Worm (Caenorhabditis elegans) whole organism, young adult: ENCODE results near the gene F26H11.8.

Experiments
- C06A6.2 ChIP-seq: fragments of 200-800 bp; sonication (Bioruptor generic); conservative IDR thresholded peaks from 2 replicates; pipeline ENCODE4 v1.3.6; 2022; ENCODE audit warnings: missing genetic modification characterization, missing compliant biosample characterization
- C17E4.6 ChIP-seq: fragments of 200-800 bp; sonication (Bioruptor generic); IDR thresholded peaks from 2 replicates; pipeline ENCODE4 v1.3.6; 2022; ENCODE audit warnings: missing genetic modification reagents, missing genetic modification characterization, missing compliant biosample characterization
- D2030.7 ChIP-seq: fragments of 200-800 bp; sonication (Bioruptor generic); IDR thresholded peaks from 2 replicates; pipeline ENCODE4 v1.3.6; 2022; ENCODE audit warnings: missing genetic modification reagents, missing genetic modification characterization, missing compliant biosample characterization
- F33H1.4 ChIP-seq: fragments of 200-800 bp; sonication (Bioruptor generic); IDR thresholded peaks from 2 replicates; pipeline ENCODE4 v1.3.6; 2022; ENCODE audit warnings: missing genetic modification reagents, missing genetic modification characterization, missing compliant biosample characterization
- F37B4.10 ChIP-seq: fragments of 200-800 bp; sonication (Bioruptor generic); IDR thresholded peaks from 2 replicates; pipeline ENCODE4 v1.3.6; 2022; ENCODE audit warnings: missing genetic modification characterization, missing compliant biosample characterization
- F39B2.1 ChIP-seq: fragments of 200-800 bp; sonication (Bioruptor generic); IDR thresholded peaks from 2 replicates; pipeline ENCODE4 v1.3.6; 2022; ENCODE audit warnings: missing genetic modification reagents, missing genetic modification characterization, missing compliant biosample characterization
- F57A8.1 ChIP-seq: fragments of 200-800 bp; sonication (Bioruptor generic); optimal IDR thresholded peaks from 2 replicates; lab custom pipeline; 2018; ENCODE audit warnings: mild to moderate bottlenecking, missing genetic modification characterization, moderate library complexity, missing compliant biosample characterization
- K12H6.12 ChIP-seq: fragments of 200-800 bp; sonication (Bioruptor generic); optimal IDR thresholded peaks from 2 replicates; lab custom pipeline; 2018; ENCODE audit warnings: mild to moderate bottlenecking, missing genetic modification characterization, missing compliant biosample characterization
- T26A5.8 ChIP-seq: sonication (generic microtip); optimal IDR thresholded peaks from 2 replicates; lab custom pipeline; 2016; ENCODE audit warnings: missing genetic modification characterization, missing compliant biosample characterization
- Y67H2A.10 ChIP-seq: fragments of 200-800 bp; sonication (Bioruptor generic); conservative IDR thresholded peaks from 2 replicates; pipeline ENCODE4 v1.3.6; 2022; ENCODE audit warnings: missing genetic modification reagents, missing genetic modification characterization, missing compliant biosample characterization
- Y79H2A.3 ChIP-seq: fragments of 200-800 bp; sonication (Bioruptor generic); conservative IDR thresholded peaks from 2 replicates; pipeline ENCODE4 v1.3.6; 2022; ENCODE audit warnings: missing genetic modification reagents, missing genetic modification characterization, missing compliant biosample characterization
- ama-1 ChIP-seq, 3 experiments: fragments of 150-350 bp in 1 of 3; sonication (generic microtip) in 2 of 3; optimal IDR thresholded peaks; 2 replicates each; lab custom pipeline; 2014 to 2018; ENCODE audit warnings: missing biosample characterization in 2 of 3, missing genetic modification characterization in 2 of 3, missing genetic modification reagents in 2 of 3
- aptf-3 ChIP-seq: fragments of 200-800 bp; sonication (Bioruptor generic); IDR thresholded peaks from 2 replicates; pipeline ENCODE4 v1.3.6; 2022; ENCODE audit warnings: missing genetic modification characterization, missing compliant biosample characterization
- athp-1 ChIP-seq: sonication (generic microtip); optimal IDR thresholded peaks from 2 replicates; lab custom pipeline; 2017; ENCODE audit warnings: mild to moderate bottlenecking, missing genetic modification characterization, missing compliant biosample characterization
- attf-5 ChIP-seq: fragments of 200-800 bp; sonication (Bioruptor generic); optimal IDR thresholded peaks from 2 replicates; lab custom pipeline; 2018; ENCODE audit warnings: mild to moderate bottlenecking, missing genetic modification characterization, missing compliant biosample characterization
- bed-1 ChIP-seq: fragments of 200-800 bp; sonication (Bioruptor generic); IDR thresholded peaks from 2 replicates; pipeline ENCODE4 v1.3.6; 2022; ENCODE audit warnings: missing genetic modification reagents, missing genetic modification characterization, missing compliant biosample characterization
- ccch-3 ChIP-seq: fragments of 200-800 bp; sonication (Bioruptor generic); optimal IDR thresholded peaks from 2 replicates; lab custom pipeline; 2018; ENCODE audit warnings: mild to moderate bottlenecking, missing genetic modification characterization, missing compliant biosample characterization
- cebp-1 ChIP-seq, 2 experiments: fragments of 200-800 bp in 1 of 2; sonication (Bioruptor generic) in 1 of 2; sonication (generic microtip) in 1 of 2; IDR thresholded peaks in 1 of 2; optimal IDR thresholded peaks in 1 of 2; 2 replicates each; pipeline versions ENCODE4 v1.3.6 to Lab custom; 2017 to 2022; ENCODE audit warnings: missing compliant biosample characterization in 2 of 2, missing genetic modification characterization in 2 of 2, mild to moderate bottlenecking in 1 of 2, missing genetic modification reagents in 1 of 2, moderate library complexity in 1 of 2
- cebp-2 ChIP-seq: fragments of 200-800 bp; sonication (Bioruptor generic); IDR thresholded peaks from 2 replicates; pipeline ENCODE4 v1.3.6; 2022; ENCODE audit warnings: missing genetic modification characterization, missing compliant biosample characterization
- ceh-58 ChIP-seq: fragments of 200-800 bp; sonication (Bioruptor generic); IDR thresholded peaks from 2 replicates; pipeline ENCODE4 v1.3.6; 2022; ENCODE audit warnings: missing genetic modification characterization, missing compliant biosample characterization
- dpff-1 ChIP-seq: sonication (generic microtip); optimal IDR thresholded peaks from 2 replicates; lab custom pipeline; 2017; ENCODE audit warnings: mild to moderate bottlenecking, missing genetic modification characterization, missing compliant biosample characterization
- egl-18 ChIP-seq: fragments of 200-800 bp; sonication (Bioruptor generic); IDR thresholded peaks from 2 replicates; pipeline ENCODE4 v1.3.6; 2022; ENCODE audit warnings: missing genetic modification reagents, missing genetic modification characterization, missing compliant biosample characterization
- ets-4 ChIP-seq: fragments of 200-800 bp; sonication (Bioruptor generic); optimal IDR thresholded peaks from 2 replicates; lab custom pipeline; 2018; ENCODE audit warnings: mild to moderate bottlenecking, missing genetic modification characterization, missing compliant biosample characterization
- hmg-20 ChIP-seq: fragments of 200-800 bp; sonication (Bioruptor generic); IDR thresholded peaks from 2 replicates; pipeline ENCODE4 v1.3.6; 2022; ENCODE audit warnings: missing genetic modification reagents, missing genetic modification characterization, missing compliant biosample characterization
- hrde-1 ChIP-seq: sonication (generic microtip); optimal IDR thresholded peaks from 2 replicates; lab custom pipeline; 2016; ENCODE audit warnings: missing genetic modification characterization, mild to moderate bottlenecking, missing compliant biosample characterization, moderate library complexity, missing genotype, missing genetic modification reagents, borderline replicate concordance
- hsf-1 ChIP-seq: fragments of 200-800 bp; sonication (Bioruptor generic); IDR thresholded peaks from 2 replicates; pipeline ENCODE4 v1.3.6; 2022; ENCODE audit warnings: missing genetic modification reagents, missing genetic modification characterization, missing compliant biosample characterization
- let-526 ChIP-seq: fragments of 200-800 bp; sonication (Bioruptor generic); IDR thresholded peaks from 2 replicates; pipeline ENCODE4 v1.3.6; 2022; ENCODE audit warnings: missing genetic modification reagents, missing genetic modification characterization, missing compliant biosample characterization
- let-607 ChIP-seq, 2 experiments: fragments of 200-800 bp in 1 of 2; sonication (Bioruptor generic) in 1 of 2; sonication (generic microtip) in 1 of 2; optimal IDR thresholded peaks; 2 replicates each; lab custom pipeline; 2016 to 2018; ENCODE audit warnings: mild to moderate bottlenecking in 2 of 2, missing compliant biosample characterization in 2 of 2, missing genetic modification characterization in 2 of 2, moderate library complexity in 2 of 2, missing genotype in 1 of 2
- lin-26 ChIP-seq: fragments of 200-800 bp; sonication (Bioruptor generic); IDR thresholded peaks from 2 replicates; pipeline ENCODE4 v1.3.6; 2022; ENCODE audit warnings: missing genetic modification reagents, missing genetic modification characterization, missing compliant biosample characterization
- lin-35 ChIP-seq, 3 experiments: fragments of 150-350 bp in 2 of 3; sonication (generic microtip) in 1 of 3; optimal IDR thresholded peaks; 2 replicates each; lab custom pipeline; 2014 to 2018; ENCODE audit warnings: missing biosample characterization in 3 of 3, missing genetic modification characterization in 3 of 3, missing genetic modification reagents in 3 of 3
- lin-40 ChIP-seq: sonication (generic microtip); optimal IDR thresholded peaks from 2 replicates; lab custom pipeline; 2016; ENCODE audit warnings: missing genetic modification characterization, mild to moderate bottlenecking, missing compliant biosample characterization, missing genotype, missing genetic modification reagents
- lsl-1 ChIP-seq: fragments of 200-800 bp; sonication (Bioruptor generic); optimal IDR thresholded peaks from 2 replicates; lab custom pipeline; 2018; ENCODE audit warnings: mild to moderate bottlenecking, missing genetic modification characterization, moderate library complexity, missing compliant biosample characterization
- lsy-27 ChIP-seq: sonication (generic microtip); optimal IDR thresholded peaks from 2 replicates; lab custom pipeline; 2017; ENCODE audit warnings: missing genetic modification characterization, mild to moderate bottlenecking, missing compliant biosample characterization, antibody characterized with exemption, missing genotype, borderline replicate concordance; ENCODE audit not compliant: insufficient read depth
- madf-3 ChIP-seq: fragments of 200-800 bp; sonication (Bioruptor generic); IDR thresholded peaks from 2 replicates; pipeline ENCODE4 v1.3.6; 2022; ENCODE audit warnings: missing genetic modification reagents, missing genetic modification characterization, missing compliant biosample characterization
- madf-6 ChIP-seq: fragments of 200-800 bp; sonication (Bioruptor generic); IDR thresholded peaks from 2 replicates; pipeline ENCODE4 v1.3.6; 2022; ENCODE audit warnings: missing genetic modification reagents, missing genetic modification characterization, missing compliant biosample characterization
- mcd-1 ChIP-seq: fragments of 200-800 bp; sonication (Bioruptor generic); IDR thresholded peaks from 2 replicates; pipeline ENCODE4 v1.3.6; 2022; ENCODE audit warnings: missing genetic modification reagents, missing genetic modification characterization, missing compliant biosample characterization
- nfya-2 ChIP-seq: fragments of 200-800 bp; sonication (Bioruptor generic); IDR thresholded peaks from 2 replicates; pipeline ENCODE4 v1.3.6; 2022; ENCODE audit warnings: missing genetic modification reagents, missing genetic modification characterization, missing compliant biosample characterization
- nfyb-1 ChIP-seq: fragments of 200-800 bp; sonication (Bioruptor generic); IDR thresholded peaks from 2 replicates; pipeline ENCODE4 v1.3.6; 2022; ENCODE audit warnings: missing genetic modification reagents, missing genetic modification characterization, missing compliant biosample characterization
- nhr-120 ChIP-seq: fragments of 200-800 bp; sonication (Bioruptor generic); IDR thresholded peaks from 2 replicates; pipeline ENCODE4 v1.3.6; 2022; ENCODE audit warnings: missing genetic modification characterization, missing compliant biosample characterization
- nhr-27 ChIP-seq: fragments of 200-800 bp; sonication (Bioruptor generic); optimal IDR thresholded peaks from 2 replicates; lab custom pipeline; 2018; ENCODE audit warnings: mild to moderate bottlenecking, missing genetic modification characterization, moderate library complexity, missing compliant biosample characterization
- snpc-1.3 ChIP-seq: sonication (generic microtip); optimal IDR thresholded peaks from 2 replicates; lab custom pipeline; 2017; ENCODE audit warnings: missing genetic modification characterization, mild to moderate bottlenecking, missing compliant biosample characterization, antibody characterized with exemption, moderate library complexity, missing genotype, missing genetic modification reagents; ENCODE audit not compliant: insufficient read depth
- xnd-1 ChIP-seq: sonication (generic microtip); optimal IDR thresholded peaks from 2 replicates; lab custom pipeline; 2016; ENCODE audit warnings: missing genotype, missing genetic modification reagents, missing genetic modification characterization, missing compliant biosample characterization
- zim-3 ChIP-seq: sonication (generic microtip); optimal IDR thresholded peaks from 2 replicates; lab custom pipeline; 2017; ENCODE audit warnings: mild to moderate bottlenecking, missing genetic modification characterization, moderate library complexity, missing compliant biosample characterization
- ztf-18 ChIP-seq: sonication (generic microtip); optimal IDR thresholded peaks from 2 replicates; lab custom pipeline; 2016; ENCODE audit warnings: missing genotype, mild to moderate bottlenecking, missing genetic modification characterization, missing compliant biosample characterization
- ztf-25 ChIP-seq: fragments of 200-800 bp; sonication (Bioruptor generic); IDR thresholded peaks from 2 replicates; pipeline ENCODE4 v1.3.6; 2022; ENCODE audit warnings: missing genetic modification reagents, missing genetic modification characterization, missing compliant biosample characterization
- ztf-26 ChIP-seq: sonication (generic microtip); optimal IDR thresholded peaks from 2 replicates; lab custom pipeline; 2017; ENCODE audit warnings: missing genetic modification characterization, missing compliant biosample characterization
- ztf-28 ChIP-seq: fragments of 200-800 bp; sonication (Bioruptor generic); IDR thresholded peaks from 2 replicates; pipeline ENCODE4 v1.3.6; 2022; ENCODE audit warnings: missing genetic modification reagents, missing genetic modification characterization, missing compliant biosample characterization

Gene F26H11.8

DNA sequence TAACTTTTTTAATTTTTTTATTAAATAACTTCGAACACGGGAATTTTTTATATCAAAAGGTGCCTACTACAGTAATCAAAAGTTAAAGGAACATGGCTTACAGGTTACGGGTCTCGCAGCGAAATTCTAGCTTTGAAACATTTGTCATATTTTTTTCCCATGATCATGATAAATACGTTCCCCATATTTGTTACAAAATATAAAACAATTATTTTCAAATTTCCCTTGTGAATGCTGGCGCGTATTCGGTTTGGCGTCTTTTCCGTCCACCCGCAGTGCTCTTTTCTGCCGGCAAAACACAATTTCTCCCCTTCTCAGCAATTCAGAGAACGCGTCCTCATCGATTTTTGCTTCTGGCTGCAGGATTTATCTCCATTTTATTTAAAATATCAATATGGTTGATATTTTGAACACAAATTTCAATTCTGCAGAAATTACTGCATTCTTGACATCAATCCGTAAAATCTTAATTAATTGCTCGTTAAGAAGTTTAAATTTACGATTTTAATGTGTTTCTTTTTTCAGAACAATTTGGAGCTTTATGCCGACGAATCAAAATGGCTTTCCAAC, 23.0 kb upstream of the F26H11.8 start, which contains the start of gene imb-2 (continued):
- TF ChIP-seq ama-1 (optimal IDR thresholded peaks at IDR 0.05; lab: Kevin White, UChicago) (no peak), ama-1 (GFP tag; optimal IDR thresholded peaks at IDR 0.05; lab: Kevin White, UChicago) (no peak), F39B2.1 (GFP tag; lab: Robert Waterston, UW) (no peak), ceh-58 (GFP tag; lab: Robert Waterston, UW) (no peak), hsf-1 (no peak), lsl-1 (GFP tag; lab: Kevin White, UChicago) (peak; percentile 88), madf-3 (no peak), ets-4 (GFP tag; lab: Kevin White, UChicago) (no peak), madf-6 (GFP tag; lab: Robert Waterston, UW) (peak; percentile 84), K12H6.12 (tag; lab: Kevin White, UChicago) (peak; percentile 60), C06A6.2 (GFP tag; lab: Robert Waterston, UW) (no peak), D2030.7 (GFP tag; lab: Robert Waterston, UW) (peak; percentile 40; the same call in 1 of the 2 replicates), C17E4.6 (no peak), cebp-2 (GFP tag; lab: Robert Waterston, UW) (no peak), lin-40 (tag; lab: Kevin White, UChicago) (peak; percentile 36), xnd-1 (tag; lab: Kevin White, UChicago) (peak; percentile 82), F37B4.10 (GFP tag; lab: Robert Waterston, UW) (no peak), attf-5 (GFP tag; lab: Kevin White, UChicago) (peak; percentile 89), let-526 (GFP tag; lab: Robert Waterston, UW) (no peak), athp-1 (no peak), F33H1.4 (GFP tag; lab: Robert Waterston, UW) (peak; percentile 86), F57A8.1 (GFP tag; lab: Kevin White, UChicago) (no peak), ztf-28 (GFP tag; lab: Robert Waterston, UW) (no peak), bed-1 (GFP tag; lab: Robert Waterston, UW) (no peak), dpff-1 (tag; lab: Kevin White, UChicago) (no peak), ztf-25 (GFP tag; lab: Robert Waterston, UW) (no peak), Y67H2A.10 (GFP tag; lab: Robert Waterston, UW) (no peak), T26A5.8 (tag; lab: Kevin White, UChicago) (no peak), let-607 (tag; optimal IDR thresholded peaks at IDR 0.05; lab: Kevin White, UChicago) (peak in 1 of 2 experiments; percentile 15), hrde-1 (tag; lab: Kevin White, UChicago) (peak; percentile 1), hmg-20 (GFP tag; lab: Robert Waterston, UW) (no peak), mcd-1 (GFP tag; lab: Robert Waterston, UW) (peak; percentile 60), lin-35 (GFP tag; optimal IDR thresholded peaks at IDR 0.05; lab: Kevin White, UChicago) (peak in 1 of 3 experiments; percentile 73), lsy-27 (tag; lab: Kevin White, UChicago) (no peak), lin-26 (no peak), zim-3 (tag; lab: Kevin White, UChicago) (no peak), snpc-1.3 (tag; lab: Kevin White, UChicago) (peak; percentile 2), ztf-18 (tag; lab: Kevin White, UChicago) (peak; percentile 89), nhr-27 (tag; lab: Kevin White, UChicago) (no peak), ccch-3 (GFP tag; lab: Kevin White, UChicago) (no peak), egl-18 (GFP tag; lab: Robert Waterston, UW) (no peak), aptf-3 (GFP tag; lab: Robert Waterston, UW) (no peak), cebp-1 (GFP tag; IDR thresholded peaks at IDR 0.05; lab: Robert Waterston, UW) (no peak), cebp-1 (tag; optimal IDR thresholded peaks at IDR 0.05; lab: Kevin White, UChicago) (peak; percentile 38), Y79H2A.3 (no peak), nfyb-1 (GFP tag; lab: Robert Waterston, UW) (no peak), nhr-120 (GFP tag; lab: Robert Waterston, UW) (no peak), ztf-26 (tag; lab: Kevin White, UChicago) (no peak), nfya-2 (GFP tag; lab: Robert Waterston, UW) (no peak)
